Fruit fly (Drosophila melanogaster) whole organism, embryonic: ENCODE measurements around the gene ftz-f1.

Source experiments
- Aef1 ChIP-seq: fragments of 200-800 bp; sonication (Bioruptor generic); IDR thresholded peaks from 3 replicates; pipeline ENCODE4 v1.3.6; 2022; ENCODE audit warnings: missing biosample characterization, missing genetic modification characterization
- BtbVII ChIP-seq: fragments of 200-800 bp; sonication (Bioruptor generic); optimal IDR thresholded peaks from 3 replicates; lab custom pipeline; 2017; ENCODE audit warnings: missing biosample characterization, mild to moderate bottlenecking, missing genetic modification characterization
- CG10654 ChIP-seq: fragments of 200-800 bp; sonication (Bioruptor generic); optimal IDR thresholded peaks from 2 replicates; lab custom pipeline; 2016; ENCODE audit warnings: missing biosample characterization, missing genetic modification characterization
- CG11456 ChIP-seq: fragments of 200-800 bp; sonication (Bioruptor generic); IDR thresholded peaks from 3 replicates; pipeline ENCODE4 v1.3.6; 2022; ENCODE audit warnings: missing biosample characterization, missing genetic modification characterization
- CG11723 ChIP-seq: fragments of 200-800 bp; sonication (Bioruptor generic); optimal IDR thresholded peaks from 2 replicates; lab custom pipeline; 2017; ENCODE audit warnings: missing biosample characterization, mild to moderate bottlenecking, missing genetic modification characterization
- CG12071 ChIP-seq: fragments of 200-800 bp; sonication (Bioruptor generic); optimal IDR thresholded peaks from 3 replicates; lab custom pipeline; 2018; ENCODE audit warnings: missing biosample characterization, mild to moderate bottlenecking, missing genetic modification characterization
- CG12769 ChIP-seq: fragments of 200-800 bp; sonication (Bioruptor generic); optimal IDR thresholded peaks from 2 replicates; lab custom pipeline; 2019; ENCODE audit warnings: missing biosample characterization, mild to moderate bottlenecking, missing genetic modification characterization, moderate library complexity
- CG13287 ChIP-seq: fragments of 200-800 bp; sonication (Bioruptor generic); IDR thresholded peaks from 2 replicates; pipeline ENCODE4 v1.3.6; 2022; ENCODE audit warnings: missing biosample characterization, missing genetic modification characterization; ENCODE audit not compliant: partially characterized antibody
- CG13424 ChIP-seq: fragments of 200-800 bp; sonication (Bioruptor generic); optimal IDR thresholded peaks from 2 replicates; lab custom pipeline; 2019; ENCODE audit warnings: missing biosample characterization, mild to moderate bottlenecking, missing genetic modification characterization, moderate library complexity
- CG17361 ChIP-seq: fragments of 200-800 bp; sonication (Bioruptor generic); IDR thresholded peaks from 3 replicates; pipeline ENCODE4 v1.3.6; 2022; ENCODE audit warnings: missing biosample characterization, missing genetic modification characterization
- CG17912 ChIP-seq: fragments of 200-800 bp; sonication (Bioruptor generic); optimal IDR thresholded peaks from 2 replicates; lab custom pipeline; 2018; ENCODE audit warnings: missing biosample characterization, mild to moderate bottlenecking, missing genetic modification characterization
- CG2678 ChIP-seq: fragments of 200-800 bp; sonication (Bioruptor generic); optimal IDR thresholded peaks from 3 replicates; lab custom pipeline; 2019; ENCODE audit warnings: missing biosample characterization, mild to moderate bottlenecking, missing genetic modification characterization, moderate library complexity
- CG2889 ChIP-seq: fragments of 200-800 bp; sonication (Bioruptor generic); IDR thresholded peaks from 3 replicates; pipeline ENCODE4 v1.3.6; 2022; ENCODE audit warnings: missing biosample characterization, missing genetic modification characterization
- CG3726 ChIP-seq: fragments of 200-800 bp; sonication (Bioruptor generic); IDR thresholded peaks from 3 replicates; pipeline ENCODE4, ENCODE4 v1.3.6; 2022; ENCODE audit warnings: missing biosample characterization, missing genetic modification characterization
- CG3847 ChIP-seq: fragments of 200-800 bp; sonication (Bioruptor generic); IDR thresholded peaks from 2 replicates; pipeline ENCODE4 v1.3.6; 2022; ENCODE audit warnings: missing biosample characterization, missing genetic modification characterization
- CG4282 ChIP-seq: fragments of 200-800 bp; sonication (Bioruptor generic); optimal IDR thresholded peaks from 2 replicates; lab custom pipeline; 2016; ENCODE audit warnings: missing biosample characterization, missing genetic modification characterization
- CG6683 ChIP-seq: fragments of 200-800 bp; sonication (Bioruptor generic); optimal IDR thresholded peaks from 2 replicates; lab custom pipeline; 2017; ENCODE audit warnings: missing biosample characterization, mild to moderate bottlenecking, missing genetic modification characterization, missing genetic modification reagents
- CG7786 ChIP-seq: fragments of 200-800 bp; sonication (Bioruptor generic); optimal IDR thresholded peaks from 2 replicates; lab custom pipeline; 2016; ENCODE audit warnings: missing biosample characterization, missing genetic modification characterization
- CG8944 ChIP-seq: fragments of 200-800 bp; sonication (Bioruptor generic); optimal IDR thresholded peaks from 3 replicates; lab custom pipeline; 2016; ENCODE audit warnings: missing biosample characterization, missing genetic modification characterization
- CG9797 ChIP-seq: fragments of 200-800 bp; sonication (Bioruptor generic); optimal IDR thresholded peaks from 3 replicates; lab custom pipeline; 2018; ENCODE audit warnings: missing biosample characterization, mild to moderate bottlenecking, missing genetic modification characterization
- CG9817 ChIP-seq: fragments of 200-800 bp; sonication (Bioruptor generic); optimal IDR thresholded peaks from 2 replicates; lab custom pipeline; 2018; ENCODE audit warnings: missing biosample characterization, mild to moderate bottlenecking, missing genetic modification characterization, moderate library complexity
- CrebB ChIP-seq: fragments of 200-800 bp; sonication (Bioruptor generic); optimal IDR thresholded peaks from 3 replicates; lab custom pipeline; 2018; ENCODE audit warnings: missing biosample characterization, mild to moderate bottlenecking, missing genetic modification characterization
- Deaf1 ChIP-seq: fragments of 200-800 bp; optimal IDR thresholded peaks from 3 replicates; lab custom pipeline; 2019; ENCODE audit warnings: missing biosample characterization, mild to moderate bottlenecking, missing genetic modification characterization, moderate library complexity
- Fer1 ChIP-seq: fragments of 200-800 bp; sonication (Bioruptor generic); optimal IDR thresholded peaks from 2 replicates; lab custom pipeline; 2017; ENCODE audit warnings: missing biosample characterization, mild to moderate bottlenecking, missing genetic modification characterization
- GATAe ChIP-seq: fragments of 200-800 bp; sonication (Bioruptor generic); conservative IDR thresholded peaks from 2 replicates; pipeline ENCODE4 v1.3.6; 2022; ENCODE audit warnings: missing biosample characterization, missing genetic modification characterization
- Gug ChIP-seq: fragments of 200-800 bp; sonication (Bioruptor generic); IDR thresholded peaks from 4 replicates; pipeline ENCODE4 v1.3.6; 2022; ENCODE audit warnings: missing biosample characterization, missing genetic modification characterization
- H2.0 ChIP-seq: fragments of 200-800 bp; sonication (Bioruptor generic); IDR thresholded peaks from 2 replicates; pipeline ENCODE4 v1.3.6; 2022; ENCODE audit warnings: missing biosample characterization, missing genetic modification characterization
- Hr3 ChIP-seq: fragments of 200-800 bp; sonication (Bioruptor generic); optimal IDR thresholded peaks from 3 replicates; lab custom pipeline; 2016; ENCODE audit warnings: missing biosample characterization, missing genetic modification characterization
- Lhr ChIP-seq: fragments of 200-800 bp; sonication (Bioruptor generic); optimal IDR thresholded peaks from 3 replicates; lab custom pipeline; 2017; ENCODE audit warnings: mild to moderate bottlenecking, missing biosample characterization, missing genetic modification reagents, missing genetic modification characterization
- Mad ChIP-seq: fragments of 200-800 bp; sonication (Bioruptor generic); optimal IDR thresholded peaks from 2 replicates; lab custom pipeline; 2016; ENCODE audit warnings: missing biosample characterization, missing genetic modification characterization
- Mrtf ChIP-seq: fragments of 200-800 bp; sonication (Bioruptor generic); IDR thresholded peaks from 3 replicates; pipeline ENCODE4 v1.3.6; 2022; ENCODE audit warnings: missing biosample characterization, missing genetic modification characterization
- Nf-YA ChIP-seq: fragments of 200-800 bp; sonication (Bioruptor generic); IDR thresholded peaks from 2 replicates; pipeline ENCODE4 v1.3.6; 2022; ENCODE audit warnings: missing biosample characterization, missing genetic modification characterization
- Oli ChIP-seq: fragments of 200-800 bp; sonication (Bioruptor generic); optimal IDR thresholded peaks from 2 replicates; lab custom pipeline; 2018; ENCODE audit warnings: missing biosample characterization, mild to moderate bottlenecking, missing genetic modification characterization, moderate library complexity
- Poxn ChIP-seq: fragments of 200-800 bp; sonication (Bioruptor generic); IDR thresholded peaks from 2 replicates; pipeline ENCODE4 v1.3.6; 2022; ENCODE audit warnings: missing biosample characterization, missing genetic modification characterization
- Trl ChIP-seq, 3 experiments: fragments of >200 bp in 2 of 3; fragments of 200-800 bp in 1 of 3; sonication (Bioruptor generic) in 1 of 3; optimal IDR thresholded peaks; 2 replicates in 1 of 3; 3 replicates in 2 of 3; lab custom pipeline; 2016 to 2017; ENCODE audit warnings: missing biosample characterization in 1 of 3, missing genetic modification characterization in 1 of 3
- ara ChIP-seq: fragments of 200-800 bp; sonication (Bioruptor generic); IDR thresholded peaks from 2 replicates; pipeline ENCODE4 v1.3.6; 2022; ENCODE audit warnings: missing biosample characterization, missing genetic modification characterization
- br ChIP-seq: fragments of >200 bp; optimal IDR thresholded peaks from 2 replicates; lab custom pipeline; 2017
- fd102C ChIP-seq: fragments of 200-800 bp; sonication (Bioruptor generic); optimal IDR thresholded peaks from 2 replicates; lab custom pipeline; 2018; ENCODE audit warnings: missing biosample characterization, mild to moderate bottlenecking, missing genetic modification characterization, moderate library complexity
- fd96Cb ChIP-seq: fragments of 200-800 bp; sonication (Bioruptor generic); optimal IDR thresholded peaks from 2 replicates; lab custom pipeline; 2018; ENCODE audit warnings: missing biosample characterization, mild to moderate bottlenecking, missing genetic modification characterization, moderate library complexity
- gcm2 ChIP-seq: fragments of 200-800 bp; sonication (Bioruptor generic); optimal IDR thresholded peaks from 2 replicates; lab custom pipeline; 2016; ENCODE audit warnings: missing biosample characterization, missing genetic modification characterization
- grn ChIP-seq: fragments of 200-800 bp; sonication (Bioruptor generic); optimal IDR thresholded peaks from 3 replicates; lab custom pipeline; 2017; ENCODE audit warnings: missing biosample characterization, missing genetic modification characterization
- ham ChIP-seq: fragments of 200-800 bp; sonication (Bioruptor generic); IDR thresholded peaks from 2 replicates; pipeline ENCODE4 v1.3.6; 2022; ENCODE audit warnings: missing biosample characterization, missing genetic modification characterization
- kah ChIP-seq: fragments of 200-800 bp; sonication (Bioruptor generic); optimal IDR thresholded peaks from 2 replicates; lab custom pipeline; 2018; ENCODE audit warnings: missing biosample characterization, mild to moderate bottlenecking, missing genetic modification characterization
- ranshi ChIP-seq: fragments of 200-800 bp; sonication (Bioruptor generic); IDR thresholded peaks from 2 replicates; pipeline ENCODE4 v1.3.6; 2022; ENCODE audit warnings: missing biosample characterization, missing genetic modification characterization
- ro ChIP-seq: fragments of 200-800 bp; sonication (Bioruptor generic); IDR thresholded peaks from 2 replicates; pipeline ENCODE4 v1.3.6; 2022; ENCODE audit warnings: missing biosample characterization, missing genetic modification characterization
- shn ChIP-seq: fragments of 200-800 bp; sonication (Bioruptor generic); optimal IDR thresholded peaks from 3 replicates; lab custom pipeline; 2016; ENCODE audit warnings: missing biosample characterization, missing genetic modification characterization
- vnd ChIP-seq: fragments of 200-800 bp; sonication (Bioruptor generic); IDR thresholded peaks from 3 replicates; pipeline ENCODE4 v1.3.6; 2022; ENCODE audit warnings: missing biosample characterization, missing genetic modification characterization; ENCODE audit not compliant: partially characterized antibody
- vvl ChIP-seq: fragments of 200-800 bp; sonication (Bioruptor generic); IDR thresholded peaks from 2 replicates; pipeline ENCODE4 v1.3.6; 2022; ENCODE audit warnings: missing biosample characterization, missing genetic modification characterization
- wor ChIP-seq: fragments of 200-800 bp; sonication (Bioruptor generic); IDR thresholded peaks from 2 replicates; pipeline ENCODE4 v1.3.6; 2022; ENCODE audit warnings: missing biosample characterization, missing genetic modification characterization

ftz-f1 gene

dm6 chr3L:18765657-18766592 is 35.2 kb downstream of the ftz-f1 start (continued):
- TF ChIP-seq Trl (optimal IDR thresholded peaks at IDR 0.05; lab: Kevin White, UChicago) (peak; percentile 96 to 97), Trl (GFP tag; optimal IDR thresholded peaks at IDR 0.05; lab: Kevin White, UChicago) (peak; percentile 74), CG4282 (GFP tag; lab: Kevin White, UChicago) (no peak), Hr3 (GFP tag; lab: Kevin White, UChicago) (no peak), GATAe (GFP tag; lab: Robert Waterston, UW) (no peak), grn (GFP tag; lab: Kevin White, UChicago) (no peak), Fer1 (GFP tag; lab: Kevin White, UChicago) (peak; percentile 41), fd102C (no peak), CG8944 (GFP tag; lab: Kevin White, UChicago) (no peak), CG7786 (no peak), CG3726 (GFP tag; lab: Robert Waterston, UW) (no peak), CG12071 (GFP tag; lab: Kevin White, UChicago) (peak; percentile 50), Nf-YA (GFP tag; lab: Robert Waterston, UW) (no peak), CrebB (tag; lab: Kevin White, UChicago) (peak; percentile 48), CG12769 (peak; percentile 85), kah (peak; percentile 2), CG6683 (GFP tag; lab: Kevin White, UChicago) (no peak), CG2678 (peak; percentile 40), ham (no peak), Poxn (GFP tag; lab: Robert Waterston, UW) (no peak), CG3847 (GFP tag; lab: Robert Waterston, UW) (no peak), CG10654 (GFP tag; lab: Kevin White, UChicago) (no peak), Oli (tag; lab: Kevin White, UChicago) (peak; percentile 48), CG9797 (GFP tag; lab: Kevin White, UChicago) (no peak), CG17361 (GFP tag; lab: Robert Waterston, UW) (peak; percentile 56; the same call in 2 of the 3 replicates), Lhr (GFP tag; lab: Kevin White, UChicago) (no peak), CG9817 (tag; lab: Kevin White, UChicago) (no peak), ranshi (peak; percentile 24; the same call in 1 of the 2 replicates), ara (GFP tag; lab: Robert Waterston, UW) (peak; percentile 52; the same call in 1 of the 2 replicates), gcm2 (GFP tag; lab: Kevin White, UChicago) (no peak), ro (GFP tag; lab: Robert Waterston, UW) (no peak), CG13287 (GFP tag; lab: Robert Waterston, UW) (peak; percentile 61), CG11723 (GFP tag; lab: Kevin White, UChicago) (no peak), Mrtf (GFP tag; lab: Robert Waterston, UW) (no peak), Mad (GFP tag; lab: Kevin White, UChicago) (no peak), shn (GFP tag; lab: Kevin White, UChicago) (no peak), CG17912 (GFP tag; lab: Kevin White, UChicago) (no peak), fd96Cb (tag; lab: Kevin White, UChicago) (no peak), Deaf1 (tag; lab: Kevin White, UChicago) (peak; percentile 97), vvl (GFP tag; lab: Robert Waterston, UW) (peak; percentile 59; the same call in 1 of the 2 replicates), CG13424 (tag; lab: Kevin White, UChicago) (peak; percentile 17), wor (GFP tag; lab: Robert Waterston, UW) (no peak), br (no peak), vnd (GFP tag; lab: Robert Waterston, UW) (no peak), H2.0 (no peak), Aef1 (no peak), CG2889 (no peak), BtbVII (peak; percentile 4), CG11456 (GFP tag; lab: Robert Waterston, UW) (no peak), Gug (GFP tag; lab: Robert Waterston, UW) (no peak)
